Fruit fly (Drosophila melanogaster) whole organism, embryonic: ENCODE data around the gene Ssl2.

Source experiments
- Atf3 ChIP-seq: fragments of 200-800 bp; sonication (Bioruptor generic); optimal IDR thresholded peaks from 3 replicates; lab custom pipeline; 2016; ENCODE audit warnings: missing biosample characterization, missing genetic modification characterization
- CG11504 ChIP-seq: fragments of 200-800 bp; sonication (Bioruptor generic); optimal IDR thresholded peaks from 3 replicates; lab custom pipeline; 2019; ENCODE audit warnings: missing biosample characterization, mild to moderate bottlenecking, missing genetic modification characterization, moderate library complexity
- CG12219 ChIP-seq: fragments of 200-800 bp; sonication (Bioruptor generic); optimal IDR thresholded peaks from 3 replicates; lab custom pipeline; 2018; ENCODE audit warnings: missing biosample characterization, mild to moderate bottlenecking, missing genetic modification characterization
- CG12391 ChIP-seq: fragments of 200-800 bp; sonication (Bioruptor generic); optimal IDR thresholded peaks from 3 replicates; lab custom pipeline; 2018; ENCODE audit warnings: missing biosample characterization, mild to moderate bottlenecking, missing genetic modification characterization, moderate library complexity
- CG14667 ChIP-seq: fragments of 200-800 bp; sonication (Bioruptor generic); IDR thresholded peaks from 2 replicates; pipeline ENCODE4 v1.3.6; 2022; ENCODE audit warnings: missing biosample characterization, missing genetic modification characterization
- CG15269 ChIP-seq: fragments of 200-800 bp; sonication (Bioruptor generic); optimal IDR thresholded peaks from 2 replicates; lab custom pipeline; 2018; ENCODE audit warnings: missing biosample characterization, mild to moderate bottlenecking, missing genetic modification characterization, moderate library complexity
- CG1647 ChIP-seq: fragments of 200-800 bp; sonication (Bioruptor generic); optimal IDR thresholded peaks from 3 replicates; lab custom pipeline; 2016; ENCODE audit warnings: missing biosample characterization, missing genetic modification characterization
- CG17912 ChIP-seq: fragments of 200-800 bp; sonication (Bioruptor generic); optimal IDR thresholded peaks from 2 replicates; lab custom pipeline; 2018; ENCODE audit warnings: missing biosample characterization, mild to moderate bottlenecking, missing genetic modification characterization
- CG18599 ChIP-seq: fragments of 200-800 bp; sonication (Bioruptor generic); optimal IDR thresholded peaks from 3 replicates; lab custom pipeline; 2017; ENCODE audit warnings: missing biosample characterization, missing genetic modification characterization, mild to moderate bottlenecking, moderate library complexity, missing genetic modification reagents
- CG18764 ChIP-seq: fragments of 200-800 bp; sonication (Bioruptor generic); optimal IDR thresholded peaks from 3 replicates; lab custom pipeline; 2016; ENCODE audit warnings: missing biosample characterization, missing genetic modification characterization
- CG30020 ChIP-seq: fragments of 200-800 bp; optimal IDR thresholded peaks from 2 replicates; lab custom pipeline; 2019; ENCODE audit warnings: missing biosample characterization, mild to moderate bottlenecking, missing genetic modification characterization, moderate library complexity
- CG3065 ChIP-seq: fragments of 200-800 bp; sonication (Bioruptor generic); optimal IDR thresholded peaks from 2 replicates; lab custom pipeline; 2016; ENCODE audit warnings: missing biosample characterization, missing genetic modification characterization
- CG33213 ChIP-seq: fragments of 200-800 bp; sonication (Bioruptor generic); optimal IDR thresholded peaks from 3 replicates; lab custom pipeline; 2016; ENCODE audit warnings: missing biosample characterization, missing genetic modification characterization
- CG5953 ChIP-seq: fragments of 200-800 bp; sonication (Bioruptor generic); IDR thresholded peaks from 2 replicates; pipeline ENCODE4 v1.3.6; 2022; ENCODE audit warnings: missing biosample characterization, missing genetic modification characterization
- CG7556 ChIP-seq: fragments of 200-800 bp; sonication (Bioruptor generic); optimal IDR thresholded peaks from 2 replicates; lab custom pipeline; 2017; ENCODE audit warnings: missing biosample characterization, mild to moderate bottlenecking, missing genetic modification characterization
- CG7963 ChIP-seq: fragments of 200-800 bp; sonication (Bioruptor generic); IDR thresholded peaks from 3 replicates; pipeline ENCODE4 v1.3.6; 2022; ENCODE audit warnings: missing biosample characterization, missing genetic modification characterization; ENCODE audit not compliant: partially characterized antibody
- CG7987 ChIP-seq: fragments of 200-800 bp; sonication (Bioruptor generic); optimal IDR thresholded peaks from 2 replicates; lab custom pipeline; 2018; ENCODE audit warnings: missing biosample characterization, mild to moderate bottlenecking, missing genetic modification characterization, moderate library complexity
- CG9437 ChIP-seq: fragments of 200-800 bp; sonication (Bioruptor generic); optimal IDR thresholded peaks from 2 replicates; lab custom pipeline; 2018; ENCODE audit warnings: missing biosample characterization, mild to moderate bottlenecking, missing genetic modification characterization
- CG9817 ChIP-seq: fragments of 200-800 bp; sonication (Bioruptor generic); optimal IDR thresholded peaks from 2 replicates; lab custom pipeline; 2018; ENCODE audit warnings: missing biosample characterization, mild to moderate bottlenecking, missing genetic modification characterization, moderate library complexity
- Camta ChIP-seq: fragments of 200-800 bp; sonication (Bioruptor generic); optimal IDR thresholded peaks from 2 replicates; lab custom pipeline; 2016; ENCODE audit warnings: missing biosample characterization, missing genetic modification characterization
- CkIIα-i1 ChIP-seq: fragments of 200-800 bp; sonication (Bioruptor generic); IDR thresholded peaks from 2 replicates; pipeline ENCODE4 v1.3.6; 2022; ENCODE audit warnings: missing biosample characterization, missing genetic modification characterization
- Dad ChIP-seq: fragments of 200-800 bp; sonication (Bioruptor generic); optimal IDR thresholded peaks from 3 replicates; lab custom pipeline; 2016; ENCODE audit warnings: missing biosample characterization, missing genetic modification characterization
- Dbx ChIP-seq: fragments of 200-800 bp; sonication (Bioruptor generic); IDR thresholded peaks from 3 replicates; pipeline ENCODE4 v1.3.6; 2022; ENCODE audit warnings: missing biosample characterization, missing genetic modification characterization
- ERR ChIP-seq: fragments of 200-800 bp; sonication (Bioruptor generic); optimal IDR thresholded peaks from 2 replicates; lab custom pipeline; 2016; ENCODE audit warnings: missing biosample characterization, missing genetic modification characterization
- Elba2 ChIP-seq: fragments of 200-800 bp; sonication (Bioruptor generic); optimal IDR thresholded peaks from 3 replicates; lab custom pipeline; 2016; ENCODE audit warnings: missing biosample characterization, missing genetic modification characterization
- Ets65A ChIP-seq: fragments of 200-800 bp; sonication (Bioruptor generic); peaks from one replicate; lab custom pipeline; 2016; ENCODE audit warnings: missing biosample characterization, missing genetic modification characterization
- H15 ChIP-seq: fragments of 200-800 bp; sonication (Bioruptor generic); IDR thresholded peaks from 3 replicates; pipeline ENCODE4 v1.3.6; 2022; ENCODE audit warnings: missing biosample characterization, missing genetic modification characterization
- Hmr ChIP-seq: fragments of 200-800 bp; sonication (Bioruptor generic); optimal IDR thresholded peaks from 3 replicates; lab custom pipeline; 2017; ENCODE audit warnings: mild to moderate bottlenecking, missing biosample characterization, missing genetic modification reagents, missing genetic modification characterization
- Hmx ChIP-seq: fragments of 200-800 bp; sonication (Bioruptor generic); optimal IDR thresholded peaks from 2 replicates; lab custom pipeline; 2016; ENCODE audit warnings: missing biosample characterization, missing genetic modification characterization
- Neu2 ChIP-seq: fragments of 200-800 bp; sonication (Bioruptor generic); optimal IDR thresholded peaks from 3 replicates; lab custom pipeline; 2016; ENCODE audit warnings: missing biosample characterization, missing genetic modification characterization, borderline replicate concordance
- Nf-YB ChIP-seq: fragments of 200-800 bp; sonication (Bioruptor generic); optimal IDR thresholded peaks from 3 replicates; lab custom pipeline; 2019; ENCODE audit warnings: missing biosample characterization, mild to moderate bottlenecking, missing genetic modification characterization, moderate library complexity
- PHDP ChIP-seq: fragments of 200-800 bp; sonication (Bioruptor generic); optimal IDR thresholded peaks from 3 replicates; lab custom pipeline; 2018; ENCODE audit warnings: missing biosample characterization, mild to moderate bottlenecking, missing genetic modification characterization, moderate library complexity
- Side ChIP-seq: fragments of 200-800 bp; sonication (Bioruptor generic); optimal IDR thresholded peaks from 2 replicates; lab custom pipeline; 2016; ENCODE audit warnings: missing biosample characterization, missing genetic modification characterization
- Sry-β ChIP-seq: fragments of 200-800 bp; sonication (Bioruptor generic); optimal IDR thresholded peaks from 2 replicates; lab custom pipeline; 2018; ENCODE audit warnings: missing biosample characterization, mild to moderate bottlenecking, missing genetic modification characterization, moderate library complexity
- Vsx1 ChIP-seq: fragments of 200-800 bp; sonication (Bioruptor generic); optimal IDR thresholded peaks from 2 replicates; lab custom pipeline; 2017; ENCODE audit warnings: missing biosample characterization, mild to moderate bottlenecking, missing genetic modification characterization, missing genetic modification reagents
- amos ChIP-seq: fragments of 200-800 bp; sonication (Bioruptor generic); IDR thresholded peaks from 2 replicates; pipeline ENCODE4 v1.3.6; 2022; ENCODE audit warnings: missing biosample characterization, missing genetic modification characterization; ENCODE audit not compliant: partially characterized antibody
- bab2 ChIP-seq: fragments of 200-800 bp; sonication (Bioruptor generic); optimal IDR thresholded peaks from 2 replicates; lab custom pipeline; 2016; ENCODE audit warnings: missing biosample characterization, missing genetic modification characterization
- crc ChIP-seq: fragments of 200-800 bp; sonication (Bioruptor generic); optimal IDR thresholded peaks from 2 replicates; lab custom pipeline; 2016; ENCODE audit warnings: missing biosample characterization, missing genetic modification characterization
- crp ChIP-seq, 2 experiments: fragments of 200-800 bp; sonication (Bioruptor generic); optimal IDR thresholded peaks; 2 replicates in 1 of 2; 3 replicates in 1 of 2; lab custom pipeline; 2017; ENCODE audit warnings: missing biosample characterization in 2 of 2, missing genetic modification characterization in 2 of 2, mild to moderate bottlenecking in 1 of 2, moderate library complexity in 1 of 2
- emc ChIP-seq: fragments of 200-800 bp; sonication (Bioruptor generic); optimal IDR thresholded peaks from 2 replicates; lab custom pipeline; 2016; ENCODE audit warnings: missing biosample characterization, missing genetic modification characterization
- ewg ChIP-seq: fragments of 200-800 bp; sonication (Bioruptor generic); optimal IDR thresholded peaks from 3 replicates; lab custom pipeline; 2017; ENCODE audit warnings: mild to moderate bottlenecking, missing biosample characterization, missing genetic modification reagents, missing genetic modification characterization
- gcm ChIP-seq: fragments of 200-800 bp; sonication (Bioruptor generic); optimal IDR thresholded peaks from 2 replicates; lab custom pipeline; 2019; ENCODE audit warnings: missing biosample characterization, mild to moderate bottlenecking, missing genetic modification characterization, moderate library complexity
- gt ChIP-seq: fragments of 200-800 bp; sonication (Bioruptor generic); IDR thresholded peaks from 2 replicates; pipeline ENCODE4 v1.3.6; 2022; ENCODE audit warnings: missing biosample characterization, missing genetic modification characterization
- hb ChIP-seq: fragments of 200-800 bp; sonication (Bioruptor generic); IDR thresholded peaks from 3 replicates; pipeline ENCODE4 v1.3.6; 2022; ENCODE audit warnings: missing biosample characterization, missing genetic modification characterization; ENCODE audit not compliant: partially characterized antibody
- hbn ChIP-seq: fragments of 200-800 bp; sonication (Bioruptor generic); IDR thresholded peaks from 2 replicates; pipeline ENCODE4 v1.3.6; 2022; ENCODE audit warnings: missing biosample characterization, missing genetic modification characterization; ENCODE audit not compliant: partially characterized antibody
- ind ChIP-seq: fragments of 200-800 bp; sonication (Bioruptor generic); optimal IDR thresholded peaks from 3 replicates; lab custom pipeline; 2016; ENCODE audit warnings: missing biosample characterization, missing genetic modification characterization
- onecut ChIP-seq: fragments of 200-800 bp; sonication (Bioruptor generic); IDR thresholded peaks from 2 replicates; pipeline ENCODE4 v1.3.6; 2022; ENCODE audit warnings: missing biosample characterization, missing genetic modification characterization
- tgo ChIP-seq: fragments of 200-800 bp; sonication (Bioruptor generic); IDR thresholded peaks from 3 replicates; pipeline ENCODE4 v1.3.6; 2022; ENCODE audit warnings: missing biosample characterization, missing genetic modification characterization
- tio ChIP-seq: fragments of 200-800 bp; sonication (Bioruptor generic); optimal IDR thresholded peaks from 2 replicates; lab custom pipeline; 2017; ENCODE audit warnings: missing biosample characterization, missing genetic modification characterization, inconsistent platforms
- ttk ChIP-seq: fragments of 200-800 bp; sonication (Bioruptor generic); IDR thresholded peaks from 2 replicates; pipeline ENCODE4 v2.1.2; 2022; ENCODE audit warnings: missing biosample characterization, missing genetic modification characterization
- vfl ChIP-seq: fragments of 200-800 bp; sonication (Bioruptor generic); optimal IDR thresholded peaks from 2 replicates; lab custom pipeline; 2016; ENCODE audit warnings: missing biosample characterization, missing genetic modification characterization

Gene Ssl2

dm6 chr3R:29062717-29063206, 30.3 kb upstream of the Ssl2 start, which contains the start of the genes Cul5 and Bicra (continued):
- TF ChIP-seq Sry-β (GFP tag; lab: Kevin White, UChicago) (no peak), Vsx1 (GFP tag; lab: Kevin White, UChicago) (no peak), CG15269 (tag; lab: Kevin White, UChicago) (no peak), amos (GFP tag; lab: Robert Waterston, UW) (peak; percentile 95), CG1647 (no peak), CG33213 (peak; percentile 9), CG9437 (GFP tag; lab: Kevin White, UChicago) (no peak), CG11504 (tag; lab: Kevin White, UChicago) (no peak), CG18599 (no peak), Neu2 (GFP tag; lab: Kevin White, UChicago) (no peak), ERR (no peak), ind (no peak), Atf3 (GFP tag; lab: Kevin White, UChicago) (no peak), onecut (GFP tag; lab: Robert Waterston, UW) (no peak; the same call in 1 of the 2 replicates), Dbx (GFP tag; lab: Robert Waterston, UW) (no peak), Elba2 (GFP tag; lab: Kevin White, UChicago) (no peak), CG7987 (GFP tag; lab: Kevin White, UChicago) (no peak), Dad (GFP tag; lab: Kevin White, UChicago) (no peak), CG17912 (GFP tag; lab: Kevin White, UChicago) (peak; percentile 41), PHDP (no peak), tgo (GFP tag; lab: Robert Waterston, UW) (no peak), Hmr (GFP tag; lab: Kevin White, UChicago) (no peak), CG14667 (GFP tag; lab: Robert Waterston, UW) (no peak), CG7963 (peak; percentile 92), Ets65A (GFP tag; lab: Kevin White, UChicago) (no peak), CG5953 (GFP tag; lab: Robert Waterston, UW) (no peak), CG18764 (GFP tag; lab: Kevin White, UChicago) (no peak), H15 (no peak), vfl (no peak), CG30020 (no peak), Side (GFP tag; lab: Kevin White, UChicago) (no peak), ewg (no peak), Camta (GFP tag; lab: Kevin White, UChicago) (no peak), CG12391 (tag; lab: Kevin White, UChicago) (no peak), tio (GFP tag; lab: Kevin White, UChicago) (no peak), CG7556 (no peak), crp (GFP tag; optimal IDR thresholded peaks at IDR 0.05; lab: Kevin White, UChicago) (no peak), CG12219 (GFP tag; lab: Kevin White, UChicago) (no peak), Hmx (GFP tag; lab: Kevin White, UChicago) (no peak), hbn (GFP tag; lab: Robert Waterston, UW) (peak; percentile 87), crc (no peak), hb (GFP tag; lab: Robert Waterston, UW) (peak; percentile 92), gcm (GFP tag; lab: Kevin White, UChicago) (no peak), ttk (GFP tag; lab: Robert Waterston, UW) (no peak), gt (GFP tag; lab: Robert Waterston, UW) (no peak), CG3065 (GFP tag; lab: Kevin White, UChicago) (no peak), bab2 (no peak), emc (GFP tag; lab: Kevin White, UChicago) (no peak), CG9817 (tag; lab: Kevin White, UChicago) (no peak), Nf-YB (GFP tag; lab: Kevin White, UChicago) (no peak), CkIIα-i1 (GFP tag; lab: Robert Waterston, UW) (no peak)
